Fruit fly (Drosophila melanogaster) whole organism, wandering third instar larva: ENCODE measurements around the gene Aatf.

ENCODE experiments used
- Abd-B ChIP-seq: fragments of >200 bp; optimal IDR thresholded peaks from 2 replicates; lab custom pipeline; 2017; ENCODE audit warnings: missing biosample characterization, missing genetic modification characterization
- CG32264 ChIP-seq: fragments of 200-800 bp; sonication (Bioruptor generic); optimal IDR thresholded peaks from 2 replicates; lab custom pipeline; 2016; ENCODE audit warnings: missing biosample characterization, missing genetic modification characterization
- CG9705 ChIP-seq: fragments of 200-800 bp; sonication (Bioruptor generic); optimal IDR thresholded peaks from 2 replicates; lab custom pipeline; 2018; ENCODE audit warnings: missing biosample characterization, mild to moderate bottlenecking, missing genetic modification characterization
- CrebA ChIP-seq: fragments of 200-800 bp; sonication (Bioruptor generic); optimal IDR thresholded peaks from 2 replicates; lab custom pipeline; 2016; ENCODE audit warnings: missing biosample characterization, mild to moderate bottlenecking, missing genetic modification characterization, borderline replicate concordance
- Dfd ChIP-seq: fragments of >200 bp; optimal IDR thresholded peaks from 2 replicates; lab custom pipeline; 2017; ENCODE audit warnings: missing biosample characterization, missing genetic modification characterization
- Dif ChIP-seq: fragments of 200-275, 200-300 bp; sonication (Bioruptor generic); optimal IDR thresholded peaks from 2 replicates; lab custom pipeline; 2018; ENCODE audit warnings: missing biosample characterization, missing genetic modification characterization; ENCODE audit not compliant: partially characterized antibody
- GATAd ChIP-seq: sonication (Bioruptor generic); optimal IDR thresholded peaks from 2 replicates; lab custom pipeline; 2016; ENCODE audit warnings: missing biosample characterization, missing genetic modification characterization
- Hnf4 ChIP-seq: fragments of 200-800 bp; sonication (Bioruptor generic); optimal IDR thresholded peaks from 2 replicates; lab custom pipeline; 2016; ENCODE audit warnings: missing biosample characterization, mild to moderate bottlenecking, missing genetic modification characterization
- Hr78 ChIP-seq: fragments of >200 bp; optimal IDR thresholded peaks from 2 replicates; lab custom pipeline; 2017; ENCODE audit warnings: missing biosample characterization, missing genetic modification characterization
- Mio ChIP-seq: sonication (Bioruptor generic); optimal IDR thresholded peaks from 2 replicates; lab custom pipeline; 2016; ENCODE audit warnings: missing biosample characterization, missing genetic modification characterization
- Myc ChIP-seq: fragments of >200 bp; optimal IDR thresholded peaks from 2 replicates; lab custom pipeline; 2017
- N ChIP-seq: fragments of >200 bp; optimal IDR thresholded peaks from 2 replicates; lab custom pipeline; 2018; ENCODE audit warnings: missing biosample characterization, missing external identifiers, missing genetic modification characterization
- OdsH ChIP-seq: fragments of 200-800 bp; sonication (Bioruptor generic); optimal IDR thresholded peaks from 2 replicates; lab custom pipeline; 2016; ENCODE audit warnings: missing biosample characterization, mild to moderate bottlenecking, missing genetic modification characterization
- Rel ChIP-seq, 2 experiments: fragments of 200-800 bp; sonication (Bioruptor generic) in 1 of 2; optimal IDR thresholded peaks; 2 replicates in 1 of 2; 3 replicates in 1 of 2; lab custom pipeline; 2016 to 2019; ENCODE audit warnings: mild to moderate bottlenecking in 2 of 2, missing biosample characterization in 2 of 2, missing genetic modification characterization in 2 of 2, moderate library complexity in 1 of 2
- Vsx2 ChIP-seq: fragments of 200-300, 225-300 bp; sonication (Bioruptor generic); optimal IDR thresholded peaks from 2 replicates; lab custom pipeline; 2018; ENCODE audit warnings: missing biosample characterization, missing genetic modification characterization; ENCODE audit not compliant: partially characterized antibody
- br ChIP-seq: fragments of 200-800 bp; sonication (Bioruptor generic); optimal IDR thresholded peaks from 2 replicates; lab custom pipeline; 2016; ENCODE audit warnings: missing biosample characterization, missing genetic modification characterization
- brk ChIP-seq: fragments of 200-800 bp; sonication (Bioruptor generic); optimal IDR thresholded peaks from 2 replicates; lab custom pipeline; 2016; ENCODE audit warnings: missing biosample characterization, mild to moderate bottlenecking, missing genetic modification characterization
- dl ChIP-seq, 2 experiments: fragments of 175-275, 200-275 bp in 1 of 2; fragments of 200-275 bp in 1 of 2; sonication (Bioruptor generic); optimal IDR thresholded peaks; lab custom pipeline; 2018; ENCODE audit warnings: mild to moderate bottlenecking in 2 of 2, missing biosample characterization in 2 of 2, missing genetic modification characterization in 2 of 2, moderate library complexity in 2 of 2; ENCODE audit not compliant: partially characterized antibody in 2 of 2, insufficient read depth in 1 of 2
- dmrt93B ChIP-seq: fragments of 200-800 bp; sonication (Bioruptor generic); optimal IDR thresholded peaks from 2 replicates; lab custom pipeline; 2018; ENCODE audit warnings: missing biosample characterization, mild to moderate bottlenecking, missing genetic modification characterization
- dsf ChIP-seq: sonication (Bioruptor generic); optimal IDR thresholded peaks from 2 replicates; lab custom pipeline; 2016; ENCODE audit warnings: missing biosample characterization, missing genetic modification characterization, borderline replicate concordance
- ey ChIP-seq: fragments of 200-800 bp; sonication (Bioruptor generic); optimal IDR thresholded peaks from 2 replicates; lab custom pipeline; 2016; ENCODE audit warnings: missing biosample characterization, missing genetic modification characterization
- fru ChIP-seq: fragments of 200-800 bp; sonication (Bioruptor generic); optimal IDR thresholded peaks from 3 replicates; lab custom pipeline; 2016; ENCODE audit warnings: missing biosample characterization, mild to moderate bottlenecking, missing genetic modification characterization
- h ChIP-seq: fragments of 200-800 bp; sonication (Bioruptor generic); optimal IDR thresholded peaks from 3 replicates; lab custom pipeline; 2016; ENCODE audit warnings: missing biosample characterization, mild to moderate bottlenecking, missing genetic modification characterization
- jim ChIP-seq: fragments of 175-275, 200-325 bp; sonication (Bioruptor generic); optimal IDR thresholded peaks from 2 replicates; lab custom pipeline; 2016; ENCODE audit warnings: missing biosample characterization, mild to moderate bottlenecking, missing genetic modification characterization
- psq ChIP-seq: fragments of 200-800 bp; sonication (Bioruptor generic); optimal IDR thresholded peaks from 3 replicates; lab custom pipeline; 2017; ENCODE audit warnings: missing biosample characterization, mild to moderate bottlenecking, missing genetic modification characterization, moderate library complexity
- sage ChIP-seq: fragments of 200-800 bp; sonication (Bioruptor generic); optimal IDR thresholded peaks from 2 replicates; lab custom pipeline; 2016; ENCODE audit warnings: missing biosample characterization, mild to moderate bottlenecking, missing genetic modification characterization
- sv ChIP-seq: fragments of 200-800 bp; sonication (Bioruptor generic); optimal IDR thresholded peaks from 3 replicates; lab custom pipeline; 2016; ENCODE audit warnings: missing biosample characterization, missing genetic modification characterization
- tai ChIP-seq: sonication (Bioruptor generic); optimal IDR thresholded peaks from 2 replicates; lab custom pipeline; 2016; ENCODE audit warnings: missing biosample characterization, missing genetic modification characterization
- usp ChIP-seq: fragments of >200 bp; optimal IDR thresholded peaks from 2 replicates; lab custom pipeline; 2017; ENCODE audit warnings: missing biosample characterization, missing genetic modification characterization
- woc ChIP-seq: sonication (Bioruptor generic); optimal IDR thresholded peaks from 2 replicates; lab custom pipeline; 2016; ENCODE audit warnings: missing biosample characterization, mild to moderate bottlenecking, missing genetic modification characterization

Aatf gene

dm6 chr2L:6708997-6709662, 8.3 kb upstream of the Aatf start, which contains the start of gene Tsp:
Tsp (minus strand) TSS chr2L:6709086.
- TF ChIP-seq psq, result peak; percentile 8
- TF ChIP-seq Vsx2 (GFP tag; lab: Kevin White, UChicago), result no peak
- TF ChIP-seq CrebA (GFP tag; lab: Kevin White, UChicago), result no peak
- TF ChIP-seq jim (GFP tag; lab: Kevin White, UChicago), result no peak
- TF ChIP-seq Hnf4 (GFP tag; lab: Kevin White, UChicago), result no peak

DNA sequence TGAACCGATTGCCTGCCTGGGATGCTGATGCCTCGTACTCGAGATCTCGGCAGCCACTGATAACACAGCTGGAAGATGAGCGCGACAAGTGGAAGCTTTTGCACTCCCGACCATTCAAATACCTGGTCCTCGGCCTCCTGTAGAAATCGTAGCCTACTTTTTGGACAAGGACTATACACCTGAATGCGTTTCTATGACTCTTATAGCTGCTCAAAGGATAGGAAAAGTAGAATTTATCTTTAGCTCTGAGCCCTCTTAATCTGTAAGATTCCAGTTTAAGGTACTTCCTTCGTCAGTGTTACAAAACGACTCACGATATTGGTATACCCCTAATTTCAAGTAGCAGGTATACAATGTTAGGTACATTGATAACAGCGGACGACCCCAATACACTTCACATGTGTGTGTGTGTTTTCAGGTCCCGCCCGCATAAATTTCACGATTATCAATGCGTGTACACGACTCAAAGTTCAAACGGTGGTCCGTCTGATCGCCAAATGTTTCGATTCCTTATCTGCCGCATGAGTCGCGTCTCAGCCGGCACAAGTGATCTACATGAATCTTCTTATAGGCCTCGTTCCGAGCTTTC, 1.1 kb upstream of the Aatf start, which contains the start of gene AkhR:
Gene AkhR, minus strand, starts transcription at position 5 of the 589 bp plus-strand sequence.
- TF ChIP-seq dl (GFP tag; optimal IDR thresholded peaks at IDR 0.05; lab: Kevin White, UChicago; ENCODE audit: insufficient read depth in 1 of 2, partially characterized antibody in 2 of 2) (no peak), brk (GFP tag; lab: Kevin White, UChicago) (no peak), Dfd (no peak), GATAd (GFP tag; lab: Kevin White, UChicago) (no peak), woc (GFP tag; lab: Kevin White, UChicago) (no peak), Rel (GFP tag; optimal IDR thresholded peaks at IDR 0.05; lab: Kevin White, UChicago) (no peak), Rel (tag; optimal IDR thresholded peaks at IDR 0.05; lab: Kevin White, UChicago) (no peak), Dif (GFP tag; lab: Kevin White, UChicago) (no peak), Hr78 (GFP tag; lab: Kevin White, UChicago) (no peak), CG9705 (GFP tag; lab: Kevin White, UChicago) (no peak), jim (GFP tag; lab: Kevin White, UChicago) (no peak), sage (GFP tag; lab: Kevin White, UChicago) (no peak), dsf (no peak), CG32264 (no peak), psq (no peak), Mio (no peak), br (GFP tag; lab: Kevin White, UChicago) (no peak), sv (no peak)

DNA sequence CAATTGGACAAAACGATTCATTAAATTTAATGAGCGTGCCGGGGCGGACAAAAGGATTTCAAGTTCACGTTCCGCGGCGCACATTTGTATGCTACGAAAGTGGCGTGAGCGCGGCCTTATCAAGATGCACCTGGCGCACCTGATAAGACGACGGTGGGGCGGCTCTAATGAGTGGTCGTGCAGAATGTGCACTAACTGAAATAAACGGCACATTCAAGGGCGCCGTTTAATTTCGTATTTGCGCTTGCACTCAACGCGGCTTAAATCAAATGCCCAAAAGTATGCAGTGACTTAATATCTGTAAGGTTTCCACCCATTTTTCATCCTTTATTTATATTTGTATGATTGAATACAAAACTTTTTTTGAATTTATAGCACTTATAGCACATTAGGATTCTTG, 504 bp upstream of the Aatf start:
- TF ChIP-seq Dfd (no peak), Myc (lab: Kevin White, UChicago) (peak; percentile 70), Abd-B (no peak), Rel (GFP tag; optimal IDR thresholded peaks at IDR 0.05; lab: Kevin White, UChicago) (no peak), Rel (tag; optimal IDR thresholded peaks at IDR 0.05; lab: Kevin White, UChicago) (no peak), dl (GFP tag; optimal IDR thresholded peaks at IDR 0.05; lab: Kevin White, UChicago; ENCODE audit: insufficient read depth in 1 of 2, partially characterized antibody in 2 of 2) (no peak), sv (no peak), N (GFP tag; lab: Kevin White, UChicago) (peak; percentile 35), fru (GFP tag; lab: Kevin White, UChicago) (no peak), OdsH (GFP tag; lab: Kevin White, UChicago) (no peak), psq (no peak), Hr78 (GFP tag; lab: Kevin White, UChicago) (no peak)

- no peak for TF ChIP-seq tai (GFP tag; lab: Kevin White, UChicago)
- TF ChIP-seq sv, result no peak
- no peak for TF ChIP-seq Mio
- TF ChIP-seq brk (GFP tag; lab: Kevin White, UChicago), result no peak
- TF ChIP-seq Hnf4 (GFP tag; lab: Kevin White, UChicago), result no peak
- no peak for TF ChIP-seq h (GFP tag; lab: Kevin White, UChicago)
- no peak for TF ChIP-seq fru (GFP tag; lab: Kevin White, UChicago)
- TF ChIP-seq CG32264, result no peak
- no peak for TF ChIP-seq jim (GFP tag; lab: Kevin White, UChicago)
- TF ChIP-seq N (GFP tag; lab: Kevin White, UChicago), result no peak
- no peak for TF ChIP-seq dl (GFP tag; optimal IDR thresholded peaks at IDR 0.05; lab: Kevin White, UChicago; ENCODE audit: insufficient read depth in 1 of 2, partially characterized antibody in 2 of 2)
- no peak for TF ChIP-seq Abd-B
- TF ChIP-seq br (GFP tag; lab: Kevin White, UChicago), result no peak
- TF ChIP-seq Rel (GFP tag; optimal IDR thresholded peaks at IDR 0.05; lab: Kevin White, UChicago), result no peak
- TF ChIP-seq Rel (tag; optimal IDR thresholded peaks at IDR 0.05; lab: Kevin White, UChicago), result no peak
- no peak for TF ChIP-seq usp (GFP tag; lab: Kevin White, UChicago)
- TF ChIP-seq psq, result no peak
- TF ChIP-seq dmrt93B (GFP tag; lab: Kevin White, UChicago), result no peak
- TF ChIP-seq dsf, result no peak
- no peak for TF ChIP-seq Dfd
- TF ChIP-seq ey (GFP tag; lab: Kevin White, UChicago), result no peak
- TF ChIP-seq, all 38 proteins: peak for 0
Measured at dm6 chr2L:6721710-6722109, 4.3 kb downstream of the Aatf start.
